Worm (Caenorhabditis elegans) whole organism, L3 larva: ENCODE data around the gene npp-19.

Source experiments
- R02D3.7 ChIP-seq: fragments of 150-350 bp; optimal IDR thresholded peaks from 2 replicates; lab custom pipeline; 2014; ENCODE audit warnings: missing biosample characterization, missing genetic modification characterization
- ZK546.5 ChIP-seq: sonication (generic microtip); optimal IDR thresholded peaks from 2 replicates; lab custom pipeline; 2017; ENCODE audit warnings: missing biosample characterization, missing genetic modification characterization
- ceh-16 ChIP-seq: sonication (generic microtip); optimal IDR thresholded peaks from 2 replicates; lab custom pipeline; 2017; ENCODE audit warnings: missing biosample characterization, missing genetic modification characterization
- ceh-28 ChIP-seq: fragments of 150-350 bp; optimal IDR thresholded peaks from 2 replicates; lab custom pipeline; 2014; ENCODE audit warnings: missing biosample characterization, missing genetic modification reagents, missing genetic modification characterization
- ceh-82 ChIP-seq: fragments of 150-350 bp; optimal IDR thresholded peaks from 2 replicates; lab custom pipeline; 2014; ENCODE audit warnings: missing biosample characterization, missing genetic modification characterization
- ceh-9 ChIP-seq: sonication (generic microtip); optimal IDR thresholded peaks from 2 replicates; lab custom pipeline; 2018; ENCODE audit warnings: missing biosample characterization, missing genetic modification characterization
- daf-12 ChIP-seq: fragments of 150-350 bp; optimal IDR thresholded peaks from 2 replicates; lab custom pipeline; 2014; ENCODE audit warnings: missing biosample characterization, missing genetic modification reagents, missing genetic modification characterization
- egl-27 ChIP-seq: sonication (generic microtip); optimal IDR thresholded peaks from 4 replicates; lab custom pipeline; 2017; ENCODE audit warnings: missing biosample characterization, missing genetic modification reagents, missing genetic modification characterization
- egl-5 ChIP-seq: fragments of 150-350 bp; optimal IDR thresholded peaks from 2 replicates; lab custom pipeline; 2017; ENCODE audit warnings: missing biosample characterization, missing genetic modification reagents, missing genetic modification characterization, inconsistent platforms
- elt-2 ChIP-seq: sonication (generic microtip); optimal IDR thresholded peaks from 2 replicates; lab custom pipeline; 2016; ENCODE audit warnings: missing genetic modification reagents, mild to moderate bottlenecking, missing genetic modification characterization, missing compliant biosample characterization
- eor-1 ChIP-seq, 2 experiments: fragments of 150-350 bp; optimal IDR thresholded peaks; 2 replicates each; lab custom pipeline; 2014 to 2018; ENCODE audit warnings: missing biosample characterization in 2 of 2, missing genetic modification characterization in 2 of 2
- fkh-10 ChIP-seq: sonication (generic microtip); optimal IDR thresholded peaks from 2 replicates; lab custom pipeline; 2017; ENCODE audit warnings: missing biosample characterization, missing genetic modification reagents, missing genetic modification characterization
- fkh-2 ChIP-seq: fragments of 150-350 bp; optimal IDR thresholded peaks from 2 replicates; lab custom pipeline; 2014; ENCODE audit warnings: missing biosample characterization, missing genetic modification reagents, missing genetic modification characterization
- hmg-11 ChIP-seq: sonication (generic microtip); optimal IDR thresholded peaks from 2 replicates; lab custom pipeline; 2016; ENCODE audit warnings: missing genetic modification characterization, missing compliant biosample characterization
- lin-15B ChIP-seq: fragments of 150-350 bp; optimal IDR thresholded peaks from 2 replicates; lab custom pipeline; 2014; ENCODE audit warnings: missing biosample characterization, missing genetic modification characterization
- lsy-12 ChIP-seq: sonication (generic microtip); optimal IDR thresholded peaks from 2 replicates; lab custom pipeline; 2016; ENCODE audit warnings: mild to moderate bottlenecking, missing genetic modification characterization, missing compliant biosample characterization
- mdl-1 ChIP-seq: fragments of 150-350 bp; optimal IDR thresholded peaks from 2 replicates; lab custom pipeline; 2014; ENCODE audit warnings: missing biosample characterization, missing genetic modification characterization
- mml-1 ChIP-seq: fragments of 150-350 bp; sonication (generic microtip); optimal IDR thresholded peaks from 3 replicates; lab custom pipeline; 2014; ENCODE audit warnings: missing biosample characterization, missing genetic modification characterization
- nfya-1 ChIP-seq: sonication (generic microtip); optimal IDR thresholded peaks from 2 replicates; lab custom pipeline; 2017; ENCODE audit warnings: missing genetic modification characterization, mild to moderate bottlenecking, missing compliant biosample characterization, antibody characterized with exemption, moderate library complexity; ENCODE audit not compliant: insufficient read depth
- nhr-11 ChIP-seq: fragments of 150-350 bp; optimal IDR thresholded peaks from 2 replicates; lab custom pipeline; 2014; ENCODE audit warnings: missing biosample characterization, missing genetic modification characterization
- nhr-12 ChIP-seq: fragments of 150-350 bp; optimal IDR thresholded peaks from 2 replicates; lab custom pipeline; 2014; ENCODE audit warnings: missing biosample characterization, missing genetic modification characterization
- nhr-23 ChIP-seq: fragments of 150-350 bp; optimal IDR thresholded peaks from 2 replicates; lab custom pipeline; 2014; ENCODE audit warnings: missing biosample characterization, missing genetic modification reagents, missing genetic modification characterization
- nhr-237 ChIP-seq: fragments of 150-350 bp; optimal IDR thresholded peaks from 2 replicates; lab custom pipeline; 2014; ENCODE audit warnings: missing biosample characterization, missing genetic modification characterization
- nhr-25 ChIP-seq: sonication (generic microtip); optimal IDR thresholded peaks from 2 replicates; lab custom pipeline; 2017; ENCODE audit warnings: missing biosample characterization, missing genetic modification characterization
- nhr-28 ChIP-seq: fragments of 150-350 bp; optimal IDR thresholded peaks from 2 replicates; lab custom pipeline; 2014; ENCODE audit warnings: missing biosample characterization, missing genetic modification characterization
- nhr-67 ChIP-seq: fragments of 150-350 bp; optimal IDR thresholded peaks from 2 replicates; lab custom pipeline; 2014; ENCODE audit warnings: missing biosample characterization, missing genetic modification characterization
- pha-4 ChIP-seq: fragments of 150-350 bp; optimal IDR thresholded peaks from 2 replicates; lab custom pipeline; 2014; ENCODE audit warnings: missing biosample characterization, missing genetic modification reagents, missing genetic modification characterization
- pqm-1 ChIP-seq: fragments of 150-350 bp; optimal IDR thresholded peaks from 2 replicates; lab custom pipeline; 2017; ENCODE audit warnings: missing biosample characterization, missing genetic modification characterization, inconsistent platforms
- sea-2 ChIP-seq: fragments of 150-350 bp; sonication (generic microtip); optimal IDR thresholded peaks from 4 replicates; lab custom pipeline; 2014; ENCODE audit warnings: missing biosample characterization, missing genetic modification reagents, missing genetic modification characterization
- skn-1 ChIP-seq: fragments of 150-350 bp; optimal IDR thresholded peaks from 2 replicates; lab custom pipeline; 2014; ENCODE audit warnings: missing biosample characterization, missing genetic modification characterization
- snpc-4 ChIP-seq: fragments of 150-350 bp; optimal IDR thresholded peaks from 2 replicates; lab custom pipeline; 2014; ENCODE audit warnings: missing biosample characterization, missing genetic modification characterization
- tbx-2 ChIP-seq: sonication (generic microtip); optimal IDR thresholded peaks from 2 replicates; lab custom pipeline; 2016; ENCODE audit warnings: mild to moderate bottlenecking, missing genetic modification characterization, missing compliant biosample characterization
- unc-62 ChIP-seq: fragments of 150-350 bp; sonication (generic microtip); optimal IDR thresholded peaks from 4 replicates; lab custom pipeline; 2014; ENCODE audit warnings: missing biosample characterization, missing genetic modification reagents, missing genetic modification characterization

npp-19 gene

DNA sequence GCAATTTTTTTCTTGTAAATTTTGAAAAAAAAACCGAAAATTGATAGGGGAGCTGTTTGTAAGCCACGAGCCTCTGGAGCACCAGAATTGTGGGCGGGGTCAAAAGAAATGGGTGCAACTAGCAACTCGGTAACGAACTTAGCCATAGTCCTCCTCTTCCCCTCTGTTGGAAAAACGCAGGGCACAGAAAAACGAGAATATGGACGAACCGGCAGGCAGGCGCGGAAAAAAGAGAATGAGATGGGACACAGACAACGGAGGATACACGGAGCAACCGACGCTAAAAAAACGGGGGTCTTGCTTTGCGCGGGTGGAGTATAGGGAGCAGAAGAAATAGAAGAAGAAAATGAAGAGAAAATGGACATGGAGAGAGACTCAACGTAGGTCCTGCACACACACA, 36.6 kb downstream of the npp-19 start:
- TF ChIP-seq snpc-4 (tag; lab: Kevin White, UChicago) (peak; percentile 25), hmg-11 (peak; percentile 2), sea-2 (GFP tag; lab: Kevin White, UChicago) (no peak)

- no peak for TF ChIP-seq ceh-82 (tag; lab: Kevin White, UChicago)
- no peak for TF ChIP-seq elt-2
- no peak for TF ChIP-seq nfya-1 (tag; lab: Kevin White, UChicago)
- TF ChIP-seq nhr-28 (tag; lab: Kevin White, UChicago): no peak
- TF ChIP-seq nhr-67 (tag; lab: Kevin White, UChicago): no peak
- TF ChIP-seq mml-1 (tag; lab: Kevin White, UChicago): no peak
- no peak for TF ChIP-seq pqm-1
- TF ChIP-seq pha-4: no peak
- no peak for TF ChIP-seq lsy-12 (tag; lab: Kevin White, UChicago)
- no peak for TF ChIP-seq unc-62 (GFP tag; lab: Kevin White, UChicago)
Observed at ce11 chrII:10760801-10761200, 37.5 kb downstream of the npp-19 start.

ce11 chrII:10759425-10759824, 38.9 kb downstream of the npp-19 start:
- TF ChIP-seq pqm-1 (no peak), ceh-28 (tag; lab: Kevin White, UChicago) (no peak), nhr-237 (no peak), fkh-10 (no peak), nhr-11 (tag; lab: Kevin White, UChicago) (no peak), lsy-12 (tag; lab: Kevin White, UChicago) (no peak), lin-15B (tag; lab: Kevin White, UChicago) (no peak), eor-1 (tag; optimal IDR thresholded peaks at IDR 0.05; lab: Kevin White, UChicago) (no peak), ZK546.5 (tag; lab: Kevin White, UChicago) (no peak), nhr-28 (tag; lab: Kevin White, UChicago) (no peak), fkh-2 (tag; lab: Kevin White, UChicago) (no peak), ceh-82 (tag; lab: Kevin White, UChicago) (no peak), skn-1 (tag; lab: Kevin White, UChicago) (no peak), nhr-12 (tag; lab: Kevin White, UChicago) (no peak), egl-5 (tag; lab: Kevin White, UChicago) (no peak), ceh-16 (tag; lab: Kevin White, UChicago) (no peak), elt-2 (no peak), nhr-25 (tag; lab: Kevin White, UChicago) (no peak), daf-12 (tag; lab: Kevin White, UChicago) (no peak), tbx-2 (tag; lab: Kevin White, UChicago) (no peak)

- no peak for TF ChIP-seq egl-27 (tag; lab: Kevin White, UChicago)
- TF ChIP-seq mdl-1: no peak
- peak; percentile 38 for TF ChIP-seq nfya-1 (tag; lab: Kevin White, UChicago)
- TF ChIP-seq nhr-67 (tag; lab: Kevin White, UChicago): no peak
- TF ChIP-seq fkh-10: peak; percentile 54
- TF ChIP-seq ceh-9 (tag; lab: Kevin White, UChicago): no peak
- TF ChIP-seq nhr-23 (tag; lab: Kevin White, UChicago): no peak
- TF ChIP-seq skn-1 (tag; lab: Kevin White, UChicago): no peak
- no peak for TF ChIP-seq unc-62 (GFP tag; lab: Kevin White, UChicago)
- TF ChIP-seq nhr-28 (tag; lab: Kevin White, UChicago): no peak
Observed at ce11 chrII:10758951-10759350, 39.3 kb downstream of the npp-19 start.

ce11 chrII:10755455-10755854, 42.8 kb downstream of the npp-19 start:
- TF ChIP-seq hmg-11 (peak; percentile 33), R02D3.7 (no peak)

ce11 chrII:10753694-10754093, 44.6 kb downstream of the npp-19 start:
- TF ChIP-seq fkh-10 (peak; percentile 94), R02D3.7 (no peak)
